Worm (Caenorhabditis elegans): Measurements from ENCODE around the gene dnj-10.

dnj-10 gene

DNA sequence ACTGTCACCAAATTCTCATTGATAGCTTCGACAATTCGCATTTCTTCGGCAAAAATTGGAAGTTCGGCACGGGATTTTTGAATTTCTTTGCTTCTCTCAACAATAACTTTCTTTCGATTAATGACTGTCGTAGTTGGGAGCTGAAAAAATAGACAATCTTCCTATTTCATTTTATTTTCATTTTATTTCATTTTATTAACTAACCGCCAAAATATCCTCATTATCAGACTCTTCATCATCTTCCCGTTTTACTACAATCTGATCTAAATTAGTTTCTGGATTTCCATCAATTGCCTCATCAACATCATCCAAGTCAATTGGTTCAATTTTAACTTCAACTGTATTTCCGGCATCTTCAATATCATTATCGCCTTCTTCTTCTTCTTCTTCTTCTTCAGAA lies 17.4 kb upstream of the dnj-10 start:
- no peak for TF ChIP-seq cebp-1 (GFP tag; IDR thresholded peaks at IDR 0.05)
- no peak for TF ChIP-seq cebp-1 (tag; optimal IDR thresholded peaks at IDR 0.05)
- TF ChIP-seq egl-44 (GFP tag; IDR thresholded peaks at IDR 0.05) = no peak
- TF ChIP-seq F55B11.4 (tag; optimal IDR thresholded peaks at IDR 0.05; ENCODE audit: borderline replicate concordance, insufficient read depth) = no peak
- TF ChIP-seq rcor-1 (GFP tag; IDR thresholded peaks at IDR 0.05) = no peak
- TF ChIP-seq nhr-179 (tag; optimal IDR thresholded peaks at IDR 0.05) = no peak
- no peak for TF ChIP-seq F10E7.11 (tag; optimal IDR thresholded peaks at IDR 0.05)
- TF ChIP-seq bed-1 (GFP tag; IDR thresholded peaks at IDR 0.05) = no peak
- no peak for TF ChIP-seq nfya-2 (GFP tag; IDR thresholded peaks at IDR 0.05)
- TF ChIP-seq lin-35 (GFP tag; optimal IDR thresholded peaks at IDR 0.05) = no peak
- no peak for TF ChIP-seq nhr-80 (tag; optimal IDR thresholded peaks at IDR 0.05)
- no peak for TF ChIP-seq ets-4 (GFP tag; optimal IDR thresholded peaks at IDR 0.05)
- no peak for TF ChIP-seq D2030.7 (GFP tag; IDR thresholded peaks at IDR 0.05)

DNA sequence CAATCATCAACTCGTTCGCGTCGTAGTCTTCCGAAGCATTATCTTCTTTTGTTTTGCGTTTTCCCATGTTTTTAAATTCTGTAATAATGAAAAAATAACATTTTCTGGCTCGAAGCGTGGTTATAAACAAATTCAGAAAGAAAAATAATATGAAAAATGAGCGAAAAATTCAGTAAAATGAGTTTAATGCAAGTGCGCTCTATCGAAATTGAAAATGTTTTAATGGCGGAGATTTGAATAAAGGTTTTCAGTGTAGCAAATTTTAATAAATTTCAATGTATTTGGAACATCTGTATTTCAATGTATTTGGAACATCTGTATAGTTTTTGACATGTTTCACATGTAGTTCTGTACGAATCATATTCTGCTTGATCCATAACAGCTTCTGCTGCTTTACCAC lies 16.5 kb upstream of the dnj-10 start, which contains the start of gene rha-2:
rha-2 (minus strand) TSS at position 80 of the 400 bp plus-strand sequence.
- TF ChIP-seq efl-1 (GFP tag; optimal IDR thresholded peaks at IDR 0.05) (peak; percentile 51), mcd-1 (GFP tag; IDR thresholded peaks at IDR 0.05) (peak; percentile 76), lin-35 (GFP tag; optimal IDR thresholded peaks at IDR 0.05) (no peak), ets-4 (GFP tag; optimal IDR thresholded peaks at IDR 0.05) (no peak), ceh-100 (GFP tag; IDR thresholded peaks at IDR 0.05) (no peak), lin-54 (GFP tag; optimal IDR thresholded peaks at IDR 0.05) (peak; percentile 42), nfya-2 (GFP tag; IDR thresholded peaks at IDR 0.05) (no peak), nhr-120 (GFP tag; IDR thresholded peaks at IDR 0.05) (no peak)

DNA sequence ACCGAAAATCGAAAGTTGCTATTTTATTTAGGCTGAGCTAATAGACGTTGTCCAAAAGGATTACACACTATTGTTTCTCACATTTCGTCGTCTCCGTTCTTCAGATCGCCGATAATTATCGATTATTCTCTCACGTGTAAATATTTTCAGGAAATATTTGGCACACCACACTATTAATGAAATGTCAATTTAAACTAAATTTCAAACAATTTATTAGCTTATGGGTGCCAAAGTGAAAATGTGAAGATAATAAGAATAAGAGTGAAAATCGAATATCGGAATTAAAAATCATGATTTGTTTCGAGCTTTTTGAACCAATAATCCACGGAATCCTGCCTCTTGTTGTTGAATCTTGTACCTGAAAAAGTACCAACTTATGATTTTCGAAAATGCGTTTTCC lies 14.4 kb upstream of the dnj-10 start, which contains the start of gene C06E1.11:
C06E1.11 (minus strand) TSS at position 101 of the 400 bp plus-strand sequence.
- TF ChIP-seq sdz-38 (tag; optimal IDR thresholded peaks at IDR 0.05) (no peak), somi-1 (GFP tag; optimal IDR thresholded peaks at IDR 0.05) (no peak), lin-54 (GFP tag; optimal IDR thresholded peaks at IDR 0.05) (no peak), gei-17 (GFP tag; optimal IDR thresholded peaks at IDR 0.05) (no peak), B0035.1 (tag; optimal IDR thresholded peaks at IDR 0.05) (no peak), aptf-2 (GFP tag; conservative IDR thresholded peaks at IDR 0.05) (no peak), mxl-1 (tag; optimal IDR thresholded peaks at IDR 0.05) (no peak), lin-40 (tag; optimal IDR thresholded peaks at IDR 0.05) (no peak), ccch-3 (GFP tag; optimal IDR thresholded peaks at IDR 0.05) (no peak)

DNA sequence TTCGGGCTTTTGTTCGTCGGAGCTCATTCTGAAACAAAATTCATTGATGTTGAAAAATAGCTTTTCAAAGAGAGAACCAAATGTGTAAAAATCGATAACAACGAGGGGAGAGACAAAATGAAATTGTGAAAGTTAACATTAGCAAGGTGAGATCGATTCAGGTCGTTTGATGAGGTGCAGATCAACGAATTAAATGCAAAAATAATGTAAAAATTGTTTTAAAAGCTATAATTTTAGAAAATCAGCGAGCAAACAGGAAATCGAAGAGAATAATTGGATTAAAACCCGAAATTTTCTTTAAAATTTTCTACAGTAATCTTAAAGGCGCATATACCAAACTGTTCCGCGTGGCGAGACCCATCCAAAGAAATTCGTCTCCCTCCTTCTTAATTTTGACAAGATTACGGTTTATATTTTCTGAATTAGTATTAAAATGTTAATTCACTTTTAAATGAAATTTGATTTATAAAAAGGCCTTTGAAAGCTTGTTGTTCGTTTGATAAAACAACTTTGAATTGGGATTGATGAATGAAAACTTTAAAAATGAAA lies 12.5 kb upstream of the dnj-10 start, which contains the start of gene C13G5.2:
C13G5.2 (minus strand) TSS at position 51 of the 549 bp plus-strand sequence.
- no peak for TF ChIP-seq F22D6.2 (tag; optimal IDR thresholded peaks at IDR 0.05)
- no peak for TF ChIP-seq ceh-91 (GFP tag; IDR thresholded peaks at IDR 0.05)
- TF ChIP-seq F57C9.4 (tag; optimal IDR thresholded peaks at IDR 0.05) = no peak
- no peak for TF ChIP-seq let-526 (GFP tag; IDR thresholded peaks at IDR 0.05)
- TF ChIP-seq T26A5.8 (tag; optimal IDR thresholded peaks at IDR 0.05) = no peak
- no peak for TF ChIP-seq hrde-1 (tag; optimal IDR thresholded peaks at IDR 0.05; ENCODE audit: borderline replicate concordance)
- peak; percentile 27; the same call in 1 of the 2 replicates for TF ChIP-seq mcd-1 (GFP tag; IDR thresholded peaks at IDR 0.05)
- TF ChIP-seq madf-6 (GFP tag; IDR thresholded peaks at IDR 0.05) = peak; percentile 91
- TF ChIP-seq Y67H2A.10 (GFP tag; conservative IDR thresholded peaks at IDR 0.05) = no peak
- TF ChIP-seq pha-4 (tag; optimal IDR thresholded peaks at IDR 0.05) = no peak
- no peak for TF ChIP-seq egl-18 (GFP tag; IDR thresholded peaks at IDR 0.05)
- no peak for TF ChIP-seq akir-1 (GFP tag; optimal IDR thresholded peaks at IDR 0.05)
- peak; percentile 77 for TF ChIP-seq madf-8 (GFP tag; conservative IDR thresholded peaks at IDR 0.05)
- TF ChIP-seq tbp1 (GFP tag; optimal IDR thresholded peaks at IDR 0.05) = peak; percentile 31
- TF ChIP-seq ceh-79 (tag; optimal IDR thresholded peaks at IDR 0.05) = no peak
- TF ChIP-seq ceh-27 (GFP tag; optimal IDR thresholded peaks at IDR 0.05) = no peak
- TF ChIP-seq ccch-3 (GFP tag; optimal IDR thresholded peaks at IDR 0.05) = no peak
- TF ChIP-seq atf-7 (tag; optimal IDR thresholded peaks at IDR 0.05) = no peak
- TF ChIP-seq lag-1 (GFP tag; IDR thresholded peaks at IDR 0.05) = no peak
- no peak for TF ChIP-seq unc-62 (GFP tag; optimal IDR thresholded peaks at IDR 0.05)
- TF ChIP-seq egl-44 (GFP tag; IDR thresholded peaks at IDR 0.05) = no peak
- TF ChIP-seq xnd-1 (tag; optimal IDR thresholded peaks at IDR 0.05) = peak; percentile 87

Measured in whole organism, young adult.